Fruit fly (Drosophila melanogaster) whole organism, wandering third instar larva: Measurements from ENCODE around the gene ERp44.

Experiments
- CG32264 ChIP-seq: fragments of 200-800 bp; sonication (Bioruptor generic); optimal IDR thresholded peaks from 2 replicates; lab custom pipeline; 2016; ENCODE audit warnings: missing biosample characterization, missing genetic modification characterization
- CrebA ChIP-seq: fragments of 200-800 bp; sonication (Bioruptor generic); optimal IDR thresholded peaks from 2 replicates; lab custom pipeline; 2016; ENCODE audit warnings: missing biosample characterization, mild to moderate bottlenecking, missing genetic modification characterization, borderline replicate concordance
- Dfd ChIP-seq: fragments of >200 bp; optimal IDR thresholded peaks from 2 replicates; lab custom pipeline; 2017; ENCODE audit warnings: missing biosample characterization, missing genetic modification characterization
- Dif ChIP-seq: fragments of 200-275, 200-300 bp; sonication (Bioruptor generic); optimal IDR thresholded peaks from 2 replicates; lab custom pipeline; 2018; ENCODE audit warnings: missing biosample characterization, missing genetic modification characterization; ENCODE audit not compliant: partially characterized antibody
- GATAd ChIP-seq: sonication (Bioruptor generic); optimal IDR thresholded peaks from 2 replicates; lab custom pipeline; 2016; ENCODE audit warnings: missing biosample characterization, missing genetic modification characterization
- HLH106 ChIP-seq: fragments of 200-800 bp; optimal IDR thresholded peaks from 3 replicates; lab custom pipeline; 2019; ENCODE audit warnings: missing biosample characterization, mild to moderate bottlenecking, missing genetic modification characterization, moderate library complexity
- Hnf4 ChIP-seq: fragments of 200-800 bp; sonication (Bioruptor generic); optimal IDR thresholded peaks from 2 replicates; lab custom pipeline; 2016; ENCODE audit warnings: missing biosample characterization, mild to moderate bottlenecking, missing genetic modification characterization
- Hr78 ChIP-seq: fragments of >200 bp; optimal IDR thresholded peaks from 2 replicates; lab custom pipeline; 2017; ENCODE audit warnings: missing biosample characterization, missing genetic modification characterization
- Hr83 ChIP-seq: fragments of 200-300 bp; sonication (Bioruptor generic); optimal IDR thresholded peaks from 2 replicates; lab custom pipeline; 2016; ENCODE audit warnings: missing biosample characterization, mild to moderate bottlenecking, missing genetic modification characterization, moderate library complexity; ENCODE audit not compliant: poor library complexity, severe bottlenecking
- Jra ChIP-seq: sonication (Bioruptor generic); optimal IDR thresholded peaks from 2 replicates; lab custom pipeline; 2016; ENCODE audit warnings: missing biosample characterization, missing genetic modification characterization
- Myc ChIP-seq: fragments of >200 bp; optimal IDR thresholded peaks from 2 replicates; lab custom pipeline; 2017
- N ChIP-seq: fragments of >200 bp; optimal IDR thresholded peaks from 2 replicates; lab custom pipeline; 2018; ENCODE audit warnings: missing biosample characterization, missing external identifiers, missing genetic modification characterization
- OdsH ChIP-seq: fragments of 200-800 bp; sonication (Bioruptor generic); optimal IDR thresholded peaks from 2 replicates; lab custom pipeline; 2016; ENCODE audit warnings: missing biosample characterization, mild to moderate bottlenecking, missing genetic modification characterization
- Rel ChIP-seq, 2 experiments: fragments of 200-800 bp; sonication (Bioruptor generic) in 1 of 2; optimal IDR thresholded peaks; 2 replicates in 1 of 2; 3 replicates in 1 of 2; lab custom pipeline; 2016 to 2019; ENCODE audit warnings: mild to moderate bottlenecking in 2 of 2, missing biosample characterization in 2 of 2, missing genetic modification characterization in 2 of 2, moderate library complexity in 1 of 2
- Sp1 ChIP-seq: fragments of 200-800 bp; sonication (Bioruptor generic); optimal IDR thresholded peaks from 3 replicates; lab custom pipeline; 2019; ENCODE audit warnings: missing biosample characterization, mild to moderate bottlenecking, missing genetic modification characterization, moderate library complexity
- Vsx2 ChIP-seq: fragments of 200-300, 225-300 bp; sonication (Bioruptor generic); optimal IDR thresholded peaks from 2 replicates; lab custom pipeline; 2018; ENCODE audit warnings: missing biosample characterization, missing genetic modification characterization; ENCODE audit not compliant: partially characterized antibody
- br ChIP-seq: fragments of 200-800 bp; sonication (Bioruptor generic); optimal IDR thresholded peaks from 2 replicates; lab custom pipeline; 2016; ENCODE audit warnings: missing biosample characterization, missing genetic modification characterization
- brk ChIP-seq: fragments of 200-800 bp; sonication (Bioruptor generic); optimal IDR thresholded peaks from 2 replicates; lab custom pipeline; 2016; ENCODE audit warnings: missing biosample characterization, mild to moderate bottlenecking, missing genetic modification characterization
- dl ChIP-seq, 2 experiments: fragments of 175-275, 200-275 bp in 1 of 2; fragments of 200-275 bp in 1 of 2; sonication (Bioruptor generic); optimal IDR thresholded peaks; lab custom pipeline; 2018; ENCODE audit warnings: mild to moderate bottlenecking in 2 of 2, missing biosample characterization in 2 of 2, missing genetic modification characterization in 2 of 2, moderate library complexity in 2 of 2; ENCODE audit not compliant: partially characterized antibody in 2 of 2, insufficient read depth in 1 of 2
- dmrt93B ChIP-seq: fragments of 200-800 bp; sonication (Bioruptor generic); optimal IDR thresholded peaks from 2 replicates; lab custom pipeline; 2018; ENCODE audit warnings: missing biosample characterization, mild to moderate bottlenecking, missing genetic modification characterization
- dsf ChIP-seq: sonication (Bioruptor generic); optimal IDR thresholded peaks from 2 replicates; lab custom pipeline; 2016; ENCODE audit warnings: missing biosample characterization, missing genetic modification characterization, borderline replicate concordance
- ey ChIP-seq: fragments of 200-800 bp; sonication (Bioruptor generic); optimal IDR thresholded peaks from 2 replicates; lab custom pipeline; 2016; ENCODE audit warnings: missing biosample characterization, missing genetic modification characterization
- foxo ChIP-seq, 2 experiments: fragments of 200-800 bp; sonication (Bioruptor generic); optimal IDR thresholded peaks; 2 replicates in 1 of 2; 3 replicates in 1 of 2; lab custom pipeline; 2016 to 2017; ENCODE audit warnings: missing biosample characterization in 2 of 2, missing genetic modification characterization in 2 of 2
- fru ChIP-seq: fragments of 200-800 bp; sonication (Bioruptor generic); optimal IDR thresholded peaks from 3 replicates; lab custom pipeline; 2016; ENCODE audit warnings: missing biosample characterization, mild to moderate bottlenecking, missing genetic modification characterization
- h ChIP-seq: fragments of 200-800 bp; sonication (Bioruptor generic); optimal IDR thresholded peaks from 3 replicates; lab custom pipeline; 2016; ENCODE audit warnings: missing biosample characterization, mild to moderate bottlenecking, missing genetic modification characterization
- jim ChIP-seq: fragments of 175-275, 200-325 bp; sonication (Bioruptor generic); optimal IDR thresholded peaks from 2 replicates; lab custom pipeline; 2016; ENCODE audit warnings: missing biosample characterization, mild to moderate bottlenecking, missing genetic modification characterization
- lola ChIP-seq: fragments of >200 bp; optimal IDR thresholded peaks from 2 replicates; lab custom pipeline; 2017; ENCODE audit warnings: missing biosample characterization, missing genetic modification characterization
- psq ChIP-seq: fragments of 200-800 bp; sonication (Bioruptor generic); optimal IDR thresholded peaks from 3 replicates; lab custom pipeline; 2017; ENCODE audit warnings: missing biosample characterization, mild to moderate bottlenecking, missing genetic modification characterization, moderate library complexity
- rgr ChIP-seq: fragments of 200-800 bp; sonication (Bioruptor generic); optimal IDR thresholded peaks from 3 replicates; lab custom pipeline; 2016; ENCODE audit warnings: missing biosample characterization, mild to moderate bottlenecking, missing genetic modification characterization
- sv ChIP-seq: fragments of 200-800 bp; sonication (Bioruptor generic); optimal IDR thresholded peaks from 3 replicates; lab custom pipeline; 2016; ENCODE audit warnings: missing biosample characterization, missing genetic modification characterization
- tai ChIP-seq: sonication (Bioruptor generic); optimal IDR thresholded peaks from 2 replicates; lab custom pipeline; 2016; ENCODE audit warnings: missing biosample characterization, missing genetic modification characterization
- usp ChIP-seq: fragments of >200 bp; optimal IDR thresholded peaks from 2 replicates; lab custom pipeline; 2017; ENCODE audit warnings: missing biosample characterization, missing genetic modification characterization
- woc ChIP-seq: sonication (Bioruptor generic); optimal IDR thresholded peaks from 2 replicates; lab custom pipeline; 2016; ENCODE audit warnings: missing biosample characterization, mild to moderate bottlenecking, missing genetic modification characterization

Gene ERp44

DNA sequence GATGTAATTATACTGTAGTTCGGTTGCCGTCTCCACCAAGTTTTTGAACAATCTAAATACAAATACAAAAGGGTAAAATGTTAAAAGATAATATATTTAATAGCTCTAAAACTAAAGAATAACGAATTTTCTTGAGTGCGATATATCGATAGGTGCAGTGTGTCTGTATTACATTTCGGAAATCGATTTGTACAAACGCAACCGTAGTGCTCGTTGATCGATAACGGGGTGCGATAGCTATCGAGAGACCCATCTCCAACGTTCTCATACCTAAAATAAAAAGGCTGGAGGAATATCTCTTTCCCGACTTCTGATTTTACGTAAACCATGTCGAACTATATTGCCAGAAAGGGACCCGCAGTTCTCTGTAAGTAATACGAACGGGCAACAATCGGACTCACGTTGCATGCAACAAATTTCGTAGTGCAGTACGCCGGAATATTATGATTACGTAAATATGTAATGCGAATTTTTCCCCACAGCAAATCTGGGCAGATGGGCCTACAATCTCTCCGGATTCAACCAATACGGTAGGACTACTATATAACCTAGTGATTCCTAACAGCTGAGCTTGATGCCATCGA lies 11.3 kb downstream of the ERp44 start, which contains the start of gene UQCR-14:
UQCR-14 (plus strand) TSS at position 206 of the 584 bp plus-strand sequence.
- TF ChIP-seq h, result peak; percentile 53
- TF ChIP-seq Hnf4 (GFP tag; lab: Kevin White, UChicago), result peak; percentile 49
- peak in 1 of 2 experiments; percentile 42 for TF ChIP-seq foxo (GFP tag; optimal IDR thresholded peaks at IDR 0.05; lab: Kevin White, UChicago)
- TF ChIP-seq ey (GFP tag; lab: Kevin White, UChicago), result no peak
- no peak for TF ChIP-seq N (GFP tag; lab: Kevin White, UChicago)
- no peak for TF ChIP-seq Rel (GFP tag; optimal IDR thresholded peaks at IDR 0.05; lab: Kevin White, UChicago)
- TF ChIP-seq Rel (tag; optimal IDR thresholded peaks at IDR 0.05; lab: Kevin White, UChicago), result peak; percentile 18
- TF ChIP-seq woc (GFP tag; lab: Kevin White, UChicago), result peak; percentile 27
- no peak for TF ChIP-seq usp (GFP tag; lab: Kevin White, UChicago)
- TF ChIP-seq tai (GFP tag; lab: Kevin White, UChicago), result peak; percentile 59
- peak; percentile 24 for TF ChIP-seq HLH106
- peak; percentile 15 for TF ChIP-seq dsf
- TF ChIP-seq Jra (GFP tag; lab: Kevin White, UChicago), result peak; percentile 55
- peak; percentile 58 for TF ChIP-seq rgr
- TF ChIP-seq Hr83 (GFP tag; lab: Kevin White, UChicago), result peak; percentile 70
- peak; percentile 25 for TF ChIP-seq br (GFP tag; lab: Kevin White, UChicago)
- peak; percentile 26 for TF ChIP-seq Sp1

dm6 chrX:16285186-16285585 lies 12.3 kb downstream of the ERp44 start:
- peak in 1 of 2 experiments; percentile 42 for TF ChIP-seq foxo (GFP tag; optimal IDR thresholded peaks at IDR 0.05; lab: Kevin White, UChicago)
- TF ChIP-seq br (GFP tag; lab: Kevin White, UChicago), result peak; percentile 2
- peak; percentile 15 for TF ChIP-seq OdsH (GFP tag; lab: Kevin White, UChicago)
- TF ChIP-seq rgr, result peak; percentile 19
- TF ChIP-seq lola (GFP tag; lab: Kevin White, UChicago), result no peak
- TF ChIP-seq Hr78 (GFP tag; lab: Kevin White, UChicago), result no peak
- no peak for TF ChIP-seq Vsx2 (GFP tag; lab: Kevin White, UChicago)
- TF ChIP-seq dsf, result no peak
- TF ChIP-seq CrebA, result no peak
- no peak for TF ChIP-seq sv
- TF ChIP-seq Dif, result no peak
- TF ChIP-seq Rel (GFP tag; optimal IDR thresholded peaks at IDR 0.05; lab: Kevin White, UChicago), result no peak
- no peak for TF ChIP-seq Rel (tag; optimal IDR thresholded peaks at IDR 0.05; lab: Kevin White, UChicago)
- TF ChIP-seq usp (GFP tag; lab: Kevin White, UChicago), result no peak
- TF ChIP-seq dl (GFP tag; optimal IDR thresholded peaks at IDR 0.05; lab: Kevin White, UChicago; ENCODE audit: insufficient read depth in 1 of 2, partially characterized antibody in 2 of 2), result no peak
- TF ChIP-seq dmrt93B (GFP tag; lab: Kevin White, UChicago), result no peak
- no peak for TF ChIP-seq tai (GFP tag; lab: Kevin White, UChicago)
- no peak for TF ChIP-seq CG32264 (GFP tag; lab: Kevin White, UChicago)
- peak; percentile 33 for TF ChIP-seq fru (GFP tag; lab: Kevin White, UChicago)
- peak; percentile 25 for TF ChIP-seq h
- TF ChIP-seq ey (GFP tag; lab: Kevin White, UChicago), result peak; percentile 1
- TF ChIP-seq psq (GFP tag; lab: Kevin White, UChicago), result no peak
- no peak for TF ChIP-seq brk (GFP tag; lab: Kevin White, UChicago)
- TF ChIP-seq jim (GFP tag; lab: Kevin White, UChicago), result no peak
- TF ChIP-seq Sp1, result peak; percentile 6
- TF ChIP-seq HLH106, result peak; percentile 35
- no peak for TF ChIP-seq Hnf4 (GFP tag; lab: Kevin White, UChicago)
- no peak for TF ChIP-seq Jra (GFP tag; lab: Kevin White, UChicago)
- no peak for TF ChIP-seq woc (GFP tag; lab: Kevin White, UChicago)
- TF ChIP-seq Myc (lab: Kevin White, UChicago), result no peak
- no peak for TF ChIP-seq GATAd (GFP tag; lab: Kevin White, UChicago)
- no peak for TF ChIP-seq Dfd (GFP tag; lab: Kevin White, UChicago)
